Fruit fly (Drosophila melanogaster): ENCODE measurements around the gene Prosbeta2.

Gene Prosbeta2

DNA sequence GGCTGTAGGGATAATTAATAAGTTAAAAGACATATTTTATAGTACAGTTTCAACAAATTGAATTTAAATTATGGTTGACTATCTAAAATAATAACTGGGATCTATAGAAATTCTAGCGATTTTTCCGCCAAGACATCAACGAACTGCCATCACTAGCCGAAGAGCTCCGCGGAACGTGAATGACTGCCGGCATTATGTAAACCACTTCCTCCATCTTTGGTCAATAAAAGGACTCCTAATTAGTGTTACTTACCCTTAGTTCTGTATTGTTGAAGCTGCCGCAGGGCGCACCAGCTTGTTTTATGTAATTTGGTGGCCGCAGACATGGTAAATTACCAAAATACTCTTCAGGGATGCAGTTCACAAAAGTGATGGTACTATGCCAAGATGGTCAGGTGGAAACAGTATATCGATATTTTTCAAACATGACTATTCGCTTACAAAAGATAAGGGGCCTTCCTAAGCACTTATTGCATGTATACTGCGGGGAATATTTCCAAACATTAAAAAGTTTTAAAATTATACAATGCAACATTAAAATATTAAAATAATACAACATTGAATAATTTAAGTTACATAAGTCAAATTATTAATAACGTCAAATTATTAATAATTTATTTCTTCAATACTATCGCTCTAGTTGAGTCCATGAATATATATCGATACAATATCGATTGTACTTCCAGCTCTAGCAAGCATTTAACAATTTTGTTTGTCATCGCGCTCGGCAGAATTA lies at the start of gene Prosbeta2, which contains the start of gene mRpL39:
Prosbeta2 (plus strand) TSS at position 668 of the 736 bp plus-strand sequence.
mRpL39 (minus strand) TSS at position 383 of the 736 bp plus-strand sequence.
- no peak for TF ChIP-seq noc (tag; optimal IDR thresholded peaks at IDR 0.05)

dm6 chr3L:14952858-14953669 lies 46.7 kb upstream of the Prosbeta2 start:
- no peak for TF ChIP-seq noc (tag; optimal IDR thresholded peaks at IDR 0.05)

dm6 chr3L:14956288-14957032 lies 43.3 kb upstream of the Prosbeta2 start:
- no peak for TF ChIP-seq noc (tag; optimal IDR thresholded peaks at IDR 0.05)

DNA sequence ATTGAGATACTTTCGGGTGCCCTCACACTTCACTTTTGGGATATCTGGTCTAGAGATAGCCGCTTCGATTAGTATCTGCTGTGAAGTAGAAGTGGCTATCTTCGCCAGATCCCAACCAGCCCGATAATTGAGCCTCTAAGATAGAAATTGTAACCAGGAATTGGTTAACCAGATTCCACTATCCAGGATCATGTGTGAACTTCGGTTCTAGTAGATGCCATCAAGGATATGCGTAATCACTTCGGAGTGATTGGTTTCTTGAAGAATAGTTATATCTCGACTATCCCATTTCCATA lies 42.8 kb upstream of the Prosbeta2 start:
- no peak for TF ChIP-seq noc (tag; optimal IDR thresholded peaks at IDR 0.05)

dm6 chr3L:14958613-14959327 lies 41.0 kb upstream of the Prosbeta2 start:
- TF ChIP-seq noc (tag; optimal IDR thresholded peaks at IDR 0.05), result no peak

- TF ChIP-seq noc (tag; optimal IDR thresholded peaks at IDR 0.05), result no peak
Observed at dm6 chr3L:14960549-14960948, 39.2 kb upstream of the Prosbeta2 start.

dm6 chr3L:14961027-14961426 lies 38.7 kb upstream of the Prosbeta2 start:
- no peak for TF ChIP-seq noc (tag; optimal IDR thresholded peaks at IDR 0.05)

DNA sequence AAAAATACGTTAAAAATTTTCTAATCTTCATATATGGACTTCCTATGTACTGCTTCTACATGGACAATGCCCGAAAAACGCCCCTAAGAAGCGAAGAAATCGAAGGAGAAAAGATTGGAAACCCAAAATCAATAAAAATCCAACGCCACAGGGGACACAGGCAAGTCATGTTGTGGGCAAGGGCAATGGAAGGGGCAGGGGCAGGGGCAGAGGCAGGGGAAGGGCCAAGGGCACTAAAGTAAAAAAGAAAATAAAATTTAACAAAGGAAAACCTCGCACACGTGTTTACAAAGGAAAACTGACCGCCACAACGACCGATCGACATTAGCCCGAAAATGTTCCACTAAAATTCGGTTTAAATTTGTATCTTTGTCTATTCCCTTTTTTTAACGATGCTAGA lies 37.0 kb upstream of the Prosbeta2 start:
- no peak for TF ChIP-seq noc (tag; optimal IDR thresholded peaks at IDR 0.05)

DNA sequence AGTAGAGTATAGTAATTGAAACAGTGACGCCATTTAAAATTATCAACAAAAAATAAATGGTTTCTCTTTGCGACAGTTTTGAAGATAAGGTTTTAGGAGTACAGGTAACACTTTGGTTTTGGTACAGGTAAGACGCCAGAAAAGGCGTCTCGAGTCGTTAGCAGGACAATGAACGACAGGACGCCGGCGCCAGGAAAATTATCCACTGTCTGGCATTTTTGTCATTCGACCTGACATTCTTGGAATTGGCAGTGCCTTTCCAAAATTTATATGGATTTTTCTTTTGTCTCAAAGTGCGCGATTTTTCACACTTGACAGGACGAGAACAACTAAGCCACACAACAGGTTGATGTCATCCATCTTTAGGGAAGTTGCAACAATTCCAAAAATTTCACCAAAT lies 34.9 kb upstream of the Prosbeta2 start:
- no peak for TF ChIP-seq noc (tag; optimal IDR thresholded peaks at IDR 0.05)

dm6 chr3L:14966199-14966858 lies 33.4 kb upstream of the Prosbeta2 start:
- TF ChIP-seq noc (tag; optimal IDR thresholded peaks at IDR 0.05), result no peak

DNA sequence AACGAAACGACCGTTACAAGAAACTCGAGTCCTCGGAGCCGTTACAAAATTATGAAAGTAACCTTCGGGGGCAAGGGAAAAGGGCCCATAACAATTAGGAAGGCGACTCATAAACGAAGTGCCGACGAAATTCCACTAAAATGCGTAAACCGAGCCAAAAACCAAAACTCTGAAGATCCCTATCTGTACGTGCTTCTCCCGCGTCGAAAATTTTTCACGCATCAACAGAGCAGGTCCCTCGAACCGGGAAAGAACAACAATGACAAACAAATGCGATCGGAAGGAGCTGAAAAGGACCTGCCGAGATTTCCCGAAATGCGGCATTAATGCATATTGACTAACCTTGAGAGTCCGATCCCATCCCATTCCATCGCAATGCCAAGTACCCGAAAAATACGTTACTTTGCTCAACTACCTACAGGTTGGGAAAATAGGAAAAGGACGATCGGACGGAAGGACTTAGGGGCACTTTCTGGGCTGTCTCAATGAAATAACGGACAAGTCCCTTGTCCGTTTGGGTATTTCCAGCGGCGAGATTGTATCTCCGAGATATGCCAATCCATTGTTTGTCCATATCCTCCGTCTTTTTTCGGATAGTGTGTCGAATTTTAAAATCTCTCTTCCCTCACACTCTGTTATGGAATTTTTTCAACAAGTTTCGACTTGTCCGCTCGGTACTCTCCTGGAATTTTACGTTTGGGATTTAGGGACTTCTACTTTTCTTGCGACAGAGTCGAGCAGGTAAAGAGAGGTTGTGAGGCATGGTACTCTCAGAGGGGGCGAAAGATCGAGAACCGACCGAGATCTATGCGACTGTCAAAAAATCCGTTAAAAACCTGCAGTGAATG lies 31.8 kb upstream of the Prosbeta2 start:
- TF ChIP-seq noc (tag; optimal IDR thresholded peaks at IDR 0.05), result no peak

- TF ChIP-seq noc (tag; optimal IDR thresholded peaks at IDR 0.05), result no peak
Observed at dm6 chr3L:14968553-14968952, 31.2 kb upstream of the Prosbeta2 start.

DNA sequence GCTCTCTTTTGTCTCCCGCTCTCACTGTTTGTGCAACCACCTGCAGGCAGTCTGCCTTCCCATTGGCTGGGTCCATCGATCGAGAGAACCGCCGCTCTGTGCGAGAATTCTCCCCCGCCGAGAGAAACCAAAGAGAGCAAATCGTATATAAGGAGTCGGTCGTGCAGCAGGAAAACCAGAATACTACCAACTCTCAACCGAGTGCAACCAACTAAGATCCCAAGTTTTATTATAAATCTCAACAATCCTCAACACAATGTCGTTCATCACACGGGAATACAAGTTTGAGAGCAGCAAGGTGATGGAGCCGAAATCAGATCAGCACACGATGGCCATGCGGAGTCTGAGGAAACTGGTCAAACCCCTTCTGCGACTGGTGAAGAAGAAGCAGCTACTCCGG lies 30.6 kb upstream of the Prosbeta2 start, which contains the start of gene Tom:
Tom (plus strand) TSS at position 174 of the 400 bp plus-strand sequence.
- TF ChIP-seq noc (tag; optimal IDR thresholded peaks at IDR 0.05), result no peak

- TF ChIP-seq noc (tag; optimal IDR thresholded peaks at IDR 0.05), result no peak
Observed at dm6 chr3L:14970213-14970612, 29.5 kb upstream of the Prosbeta2 start.
